Fruit fly (Drosophila melanogaster) whole organism, embryonic: ENCODE measurements around the gene bora.

Source experiments
- ATbp ChIP-seq: fragments of 200-800 bp; sonication (Bioruptor generic); optimal IDR thresholded peaks from 2 replicates; lab custom pipeline; 2017; ENCODE audit warnings: missing biosample characterization, mild to moderate bottlenecking, missing genetic modification characterization, missing genetic modification reagents
- Adf1 ChIP-seq: fragments of 200-800 bp; sonication (Bioruptor generic); IDR thresholded peaks from 2 replicates; pipeline ENCODE4 v1.3.6; 2022; ENCODE audit warnings: missing biosample characterization, missing genetic modification characterization
- Aef1 ChIP-seq: fragments of 200-800 bp; sonication (Bioruptor generic); IDR thresholded peaks from 3 replicates; pipeline ENCODE4 v1.3.6; 2022; ENCODE audit warnings: missing biosample characterization, missing genetic modification characterization
- Atf3 ChIP-seq: fragments of 200-800 bp; sonication (Bioruptor generic); optimal IDR thresholded peaks from 3 replicates; lab custom pipeline; 2016; ENCODE audit warnings: missing biosample characterization, missing genetic modification characterization
- Bgb ChIP-seq: fragments of 200-800 bp; sonication (Bioruptor generic); IDR thresholded peaks from 2 replicates; pipeline ENCODE4 v1.3.6; 2022; ENCODE audit warnings: missing biosample characterization, missing genetic modification characterization; ENCODE audit not compliant: partially characterized antibody
- CG11085 ChIP-seq: fragments of 200-800 bp; sonication (Bioruptor generic); IDR thresholded peaks from 2 replicates; pipeline ENCODE4 v1.3.6; 2022; ENCODE audit warnings: missing biosample characterization, missing genetic modification characterization
- CG14860 ChIP-seq: fragments of 200-800 bp; sonication (Bioruptor generic); IDR thresholded peaks from 3 replicates; pipeline ENCODE4 v1.3.6; 2022; ENCODE audit warnings: missing biosample characterization, missing genetic modification characterization; ENCODE audit not compliant: partially characterized antibody
- CG1602 ChIP-seq: fragments of 200-800 bp; sonication (Bioruptor generic); optimal IDR thresholded peaks from 3 replicates; lab custom pipeline; 2016; ENCODE audit warnings: missing biosample characterization, missing genetic modification characterization
- CG17186 ChIP-seq: fragments of 200-800 bp; sonication (Bioruptor generic); optimal IDR thresholded peaks from 3 replicates; lab custom pipeline; 2017; ENCODE audit warnings: missing biosample characterization, missing genetic modification reagents, missing genetic modification characterization
- CG17829 ChIP-seq: fragments of 200-800 bp; optimal IDR thresholded peaks from 2 replicates; lab custom pipeline; 2019; ENCODE audit warnings: missing biosample characterization, mild to moderate bottlenecking, missing genetic modification characterization, moderate library complexity
- CG18764 ChIP-seq: fragments of 200-800 bp; sonication (Bioruptor generic); optimal IDR thresholded peaks from 3 replicates; lab custom pipeline; 2016; ENCODE audit warnings: missing biosample characterization, missing genetic modification characterization
- CG2712 ChIP-seq: fragments of 200-800 bp; optimal IDR thresholded peaks from 3 replicates; lab custom pipeline; 2019; ENCODE audit warnings: missing biosample characterization, mild to moderate bottlenecking, missing genetic modification characterization, moderate library complexity
- CG2889 ChIP-seq: fragments of 200-800 bp; sonication (Bioruptor generic); IDR thresholded peaks from 3 replicates; pipeline ENCODE4 v1.3.6; 2022; ENCODE audit warnings: missing biosample characterization, missing genetic modification characterization
- CG31365 ChIP-seq: fragments of 200-800 bp; sonication (Bioruptor generic); optimal IDR thresholded peaks from 2 replicates; lab custom pipeline; 2018; ENCODE audit warnings: missing biosample characterization, mild to moderate bottlenecking, missing genetic modification characterization
- CG32532 ChIP-seq: fragments of 200-800 bp; sonication (Bioruptor generic); IDR thresholded peaks from 2 replicates; pipeline ENCODE4 v1.3.6; 2022; ENCODE audit warnings: missing biosample characterization, missing genetic modification characterization
- CG6254 ChIP-seq: fragments of 200-800 bp; sonication (Bioruptor generic); optimal IDR thresholded peaks from 3 replicates; lab custom pipeline; 2017; ENCODE audit warnings: mild to moderate bottlenecking, missing biosample characterization, missing genetic modification reagents, missing genetic modification characterization
- CG7357 ChIP-seq: fragments of 200-800 bp; sonication (Bioruptor generic); IDR thresholded peaks from 3 replicates; pipeline ENCODE4 v1.3.6; 2022; ENCODE audit warnings: missing biosample characterization, missing genetic modification characterization
- Deaf1 ChIP-seq: fragments of 200-800 bp; optimal IDR thresholded peaks from 3 replicates; lab custom pipeline; 2019; ENCODE audit warnings: missing biosample characterization, mild to moderate bottlenecking, missing genetic modification characterization, moderate library complexity
- Dek ChIP-seq: fragments of 200-800 bp; sonication (Bioruptor generic); optimal IDR thresholded peaks from 3 replicates; lab custom pipeline; 2019; ENCODE audit warnings: missing biosample characterization, mild to moderate bottlenecking, missing genetic modification characterization, moderate library complexity
- Drgx ChIP-seq: fragments of 200-800 bp; sonication (Bioruptor generic); IDR thresholded peaks from 2 replicates; pipeline ENCODE4 v1.3.6; 2022; ENCODE audit warnings: missing biosample characterization, missing genetic modification characterization
- Gug ChIP-seq: fragments of 200-800 bp; sonication (Bioruptor generic); IDR thresholded peaks from 4 replicates; pipeline ENCODE4 v1.3.6; 2022; ENCODE audit warnings: missing biosample characterization, missing genetic modification characterization
- HLH54F ChIP-seq: fragments of 200-800 bp; sonication (Bioruptor generic); optimal IDR thresholded peaks from 3 replicates; lab custom pipeline; 2016; ENCODE audit warnings: missing biosample characterization, missing genetic modification characterization
- HmgD ChIP-seq: fragments of 200-800 bp; sonication (Bioruptor generic); optimal IDR thresholded peaks from 3 replicates; lab custom pipeline; 2016; ENCODE audit warnings: missing biosample characterization, missing genetic modification characterization
- Hmx ChIP-seq: fragments of 200-800 bp; sonication (Bioruptor generic); optimal IDR thresholded peaks from 2 replicates; lab custom pipeline; 2016; ENCODE audit warnings: missing biosample characterization, missing genetic modification characterization
- MTF-1 ChIP-seq: fragments of 200-800 bp; sonication (Bioruptor generic); optimal IDR thresholded peaks from 2 replicates; lab custom pipeline; 2018; ENCODE audit warnings: missing biosample characterization, mild to moderate bottlenecking, missing genetic modification characterization, borderline replicate concordance
- Rfx ChIP-seq: fragments of 200-800 bp; sonication (Bioruptor generic); IDR thresholded peaks from 2 replicates; pipeline ENCODE4 v1.3.6; 2022; ENCODE audit warnings: missing biosample characterization, missing genetic modification characterization
- Scr ChIP-seq: fragments of 200-800 bp; sonication (Bioruptor generic); IDR thresholded peaks from 2 replicates; pipeline ENCODE4 v1.3.6; 2022; ENCODE audit warnings: missing biosample characterization, missing genetic modification characterization; ENCODE audit not compliant: partially characterized antibody
- Side ChIP-seq: fragments of 200-800 bp; sonication (Bioruptor generic); optimal IDR thresholded peaks from 2 replicates; lab custom pipeline; 2016; ENCODE audit warnings: missing biosample characterization, missing genetic modification characterization
- Spps ChIP-seq: fragments of 200-800 bp; sonication (Bioruptor generic); optimal IDR thresholded peaks from 2 replicates; lab custom pipeline; 2018; ENCODE audit warnings: missing biosample characterization, mild to moderate bottlenecking, missing genetic modification characterization
- Vsx1 ChIP-seq: fragments of 200-800 bp; sonication (Bioruptor generic); optimal IDR thresholded peaks from 2 replicates; lab custom pipeline; 2017; ENCODE audit warnings: missing biosample characterization, mild to moderate bottlenecking, missing genetic modification characterization, missing genetic modification reagents
- Xbp1 ChIP-seq: fragments of 200-800 bp; sonication (Bioruptor generic); optimal IDR thresholded peaks from 3 replicates; lab custom pipeline; 2016; ENCODE audit warnings: missing biosample characterization, mild to moderate bottlenecking, missing genetic modification characterization
- abd-A ChIP-seq: fragments of 200-800 bp; sonication (Bioruptor generic); optimal IDR thresholded peaks from 3 replicates; lab custom pipeline; 2019; ENCODE audit warnings: missing biosample characterization, mild to moderate bottlenecking, missing genetic modification characterization, moderate library complexity
- aop ChIP-seq: fragments of 200-800 bp; sonication (Bioruptor generic); IDR thresholded peaks from 2 replicates; pipeline ENCODE4 v1.3.6; 2022; ENCODE audit warnings: missing biosample characterization, missing genetic modification characterization
- ase ChIP-seq: fragments of 200-800 bp; sonication (Bioruptor generic); IDR thresholded peaks from 3 replicates; pipeline ENCODE4 v1.3.6; 2022; ENCODE audit warnings: missing biosample characterization, missing genetic modification characterization
- ash1 ChIP-seq: fragments of 200-800 bp; sonication (Bioruptor generic); optimal IDR thresholded peaks from 2 replicates; lab custom pipeline; 2018; ENCODE audit warnings: missing biosample characterization, mild to moderate bottlenecking, missing genetic modification characterization
- bsh ChIP-seq, 2 experiments: fragments of 200-800 bp; sonication (Bioruptor generic); optimal IDR thresholded peaks; 2 replicates each; lab custom pipeline; 2017 to 2018; ENCODE audit warnings: mild to moderate bottlenecking in 2 of 2, missing biosample characterization in 2 of 2, missing genetic modification characterization in 2 of 2, moderate library complexity in 1 of 2
- cas ChIP-seq: fragments of 200-800 bp; sonication (Bioruptor generic); IDR thresholded peaks from 2 replicates; pipeline ENCODE4 v1.3.6; 2022; ENCODE audit warnings: missing biosample characterization, missing genetic modification characterization
- cwo ChIP-seq: fragments of 200-800 bp; sonication (Bioruptor generic); optimal IDR thresholded peaks from 3 replicates; lab custom pipeline; 2017; ENCODE audit warnings: missing biosample characterization, missing genetic modification characterization, mild to moderate bottlenecking, moderate library complexity, missing genetic modification reagents
- dmrt99B ChIP-seq: fragments of 200-800 bp; sonication (Bioruptor generic); optimal IDR thresholded peaks from 2 replicates; lab custom pipeline; 2018; ENCODE audit warnings: missing biosample characterization, mild to moderate bottlenecking, missing genetic modification characterization, moderate library complexity
- lmd ChIP-seq: fragments of 200-800 bp; sonication (Bioruptor generic); IDR thresholded peaks from 2 replicates; pipeline ENCODE4 v1.3.6; 2022; ENCODE audit warnings: missing biosample characterization, missing genetic modification characterization
- lov ChIP-seq, 2 experiments: fragments of 200-800 bp in 1 of 2; fragments of >200 bp in 1 of 2; sonication (Bioruptor generic) in 1 of 2; IDR thresholded peaks in 1 of 2; optimal IDR thresholded peaks in 1 of 2; 2 replicates in 1 of 2; 3 replicates in 1 of 2; pipeline versions ENCODE4 v1.3.6 to Lab custom; 2017 to 2022; ENCODE audit warnings: missing biosample characterization in 1 of 2, missing genetic modification characterization in 1 of 2
- nmo ChIP-seq: fragments of 200-800 bp; sonication (Bioruptor generic); optimal IDR thresholded peaks from 2 replicates; lab custom pipeline; 2018; ENCODE audit warnings: missing biosample characterization, mild to moderate bottlenecking, missing genetic modification characterization, moderate library complexity
- odd ChIP-seq: fragments of 200-800 bp; sonication (Bioruptor generic); optimal IDR thresholded peaks from 2 replicates; lab custom pipeline; 2017; ENCODE audit warnings: missing biosample characterization, mild to moderate bottlenecking, missing genetic modification characterization
- onecut ChIP-seq: fragments of 200-800 bp; sonication (Bioruptor generic); IDR thresholded peaks from 2 replicates; pipeline ENCODE4 v1.3.6; 2022; ENCODE audit warnings: missing biosample characterization, missing genetic modification characterization
- prd ChIP-seq, 3 experiments: fragments of >200 bp in 2 of 3; fragments of 200-800 bp in 1 of 3; sonication (Bioruptor generic) in 1 of 3; optimal IDR thresholded peaks in 2 of 3; IDR thresholded peaks in 1 of 3; 2 replicates in 2 of 3; 3 replicates in 1 of 3; pipeline versions ENCODE4 v1.3.6 to Lab custom; 2017 to 2022; ENCODE audit warnings: missing biosample characterization in 1 of 3, missing genetic modification characterization in 1 of 3
- row ChIP-seq: fragments of 200-800 bp; sonication (Bioruptor generic); IDR thresholded peaks from 3 replicates; pipeline ENCODE4 v1.3.6; 2022; ENCODE audit warnings: missing biosample characterization, missing genetic modification characterization
- salm ChIP-seq: fragments of 200-800 bp; sonication (Bioruptor generic); optimal IDR thresholded peaks from 2 replicates; lab custom pipeline; 2018; ENCODE audit warnings: missing biosample characterization, mild to moderate bottlenecking, missing genetic modification characterization
- sim ChIP-seq: fragments of 200-800 bp; sonication (Bioruptor generic); IDR thresholded peaks from 2 replicates; pipeline ENCODE4 v1.3.6; 2022; ENCODE audit warnings: missing biosample characterization, missing genetic modification characterization
- unpg ChIP-seq: fragments of 200-800 bp; sonication (Bioruptor generic); optimal IDR thresholded peaks from 3 replicates; lab custom pipeline; 2018; ENCODE audit warnings: missing biosample characterization, mild to moderate bottlenecking, missing genetic modification characterization, moderate library complexity
- zfh2 ChIP-seq: fragments of 200-800 bp; sonication (Bioruptor generic); optimal IDR thresholded peaks from 2 replicates; lab custom pipeline; 2016; ENCODE audit warnings: missing biosample characterization, missing genetic modification characterization

bora gene

DNA sequence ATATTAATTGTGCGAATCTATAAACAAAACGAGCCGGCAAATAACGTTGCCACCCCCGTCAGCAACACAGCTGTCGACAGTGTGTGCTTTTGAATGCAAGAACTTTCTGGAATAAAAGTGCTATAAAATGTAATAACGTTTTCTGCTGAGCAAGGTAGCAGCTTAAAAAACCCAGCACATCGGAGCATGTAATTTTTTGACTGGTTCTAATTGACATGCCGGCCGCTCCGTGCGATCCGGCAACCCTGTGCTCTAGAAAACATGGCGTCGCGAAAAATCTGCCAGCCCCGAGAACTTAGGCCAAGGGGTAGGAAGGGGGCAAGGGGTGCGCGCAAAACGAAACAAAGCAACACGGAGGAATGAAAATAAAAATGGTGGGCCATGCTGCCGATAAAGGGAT, 49.7 kb downstream of the bora start (continued):
- no peak for TF ChIP-seq ATbp (GFP tag; lab: Kevin White, UChicago)
- TF ChIP-seq Aef1 (GFP tag; lab: Robert Waterston, UW), result no peak
- no peak for TF ChIP-seq Gug (GFP tag; lab: Robert Waterston, UW)
- TF ChIP-seq unpg, result peak; percentile 16
- no peak for TF ChIP-seq ase
- TF ChIP-seq cwo (GFP tag; lab: Kevin White, UChicago), result no peak
- TF ChIP-seq CG11085 (GFP tag; lab: Robert Waterston, UW), result no peak
- no peak for TF ChIP-seq CG2889 (GFP tag; lab: Robert Waterston, UW)
- TF ChIP-seq prd (optimal IDR thresholded peaks at IDR 0.05; lab: Kevin White, UChicago), result no peak
- peak; percentile 6; the same call in 1 of the 3 replicates for TF ChIP-seq prd (GFP tag; IDR thresholded peaks at IDR 0.05; lab: Robert Waterston, UW)
- no peak for TF ChIP-seq Hmx (GFP tag; lab: Kevin White, UChicago)
- TF ChIP-seq CG1602, result no peak
- no peak for TF ChIP-seq ash1 (GFP tag; lab: Kevin White, UChicago)
- TF ChIP-seq Bgb (GFP tag; lab: Robert Waterston, UW), result peak; percentile 57
- TF ChIP-seq onecut, result no peak
- TF ChIP-seq CG2712 (tag; lab: Kevin White, UChicago), result peak; percentile 17
- no peak for TF ChIP-seq bsh (GFP tag; optimal IDR thresholded peaks at IDR 0.05; lab: Kevin White, UChicago)
- TF ChIP-seq CG17829 (tag; lab: Kevin White, UChicago), result no peak
- TF ChIP-seq dmrt99B (tag; lab: Kevin White, UChicago), result no peak
- TF ChIP-seq abd-A (tag; lab: Kevin White, UChicago), result no peak
- peak; percentile 36; the same call in 1 of the 2 replicates for TF ChIP-seq Drgx (GFP tag; lab: Robert Waterston, UW)
- no peak for TF ChIP-seq Atf3
- peak; percentile 31 for TF ChIP-seq HLH54F (GFP tag; lab: Kevin White, UChicago)
- TF ChIP-seq Side (GFP tag; lab: Kevin White, UChicago), result no peak
- no peak for TF ChIP-seq Dek
- TF ChIP-seq Adf1, result peak; percentile 56
- no peak for TF ChIP-seq HmgD
- no peak for TF ChIP-seq lmd (GFP tag; lab: Robert Waterston, UW)
- no peak for TF ChIP-seq MTF-1 (GFP tag; lab: Kevin White, UChicago)
- TF ChIP-seq CG31365 (tag; lab: Kevin White, UChicago), result no peak
- TF ChIP-seq CG17186, result no peak
- TF ChIP-seq row (GFP tag; lab: Robert Waterston, UW), result peak; percentile 46; the same call in 2 of the 3 replicates
- TF ChIP-seq CG18764 (GFP tag; lab: Kevin White, UChicago), result no peak
- no peak for TF ChIP-seq Spps
- no peak for TF ChIP-seq odd (GFP tag; lab: Kevin White, UChicago)
- peak; percentile 24; the same call in 1 of the 2 replicates for TF ChIP-seq Scr (GFP tag; lab: Robert Waterston, UW)
- TF ChIP-seq Deaf1 (tag; lab: Kevin White, UChicago), result no peak
- TF ChIP-seq CG6254, result no peak
- TF ChIP-seq sim (GFP tag; lab: Robert Waterston, UW), result no peak
- no peak for TF ChIP-seq aop (GFP tag; lab: Robert Waterston, UW)
- no peak for TF ChIP-seq cas (GFP tag; lab: Robert Waterston, UW)
- TF ChIP-seq Rfx (GFP tag; lab: Robert Waterston, UW), result peak; percentile 63
- TF ChIP-seq Xbp1 (GFP tag; lab: Kevin White, UChicago), result peak; percentile 19
- TF ChIP-seq CG14860 (GFP tag; lab: Robert Waterston, UW), result no peak
- TF ChIP-seq zfh2, result peak; percentile 49
- peak; percentile 9 for TF ChIP-seq nmo (GFP tag; lab: Kevin White, UChicago)
- TF ChIP-seq CG7357, result no peak
- no peak for TF ChIP-seq salm (tag; lab: Kevin White, UChicago)
- no peak for TF ChIP-seq Vsx1 (GFP tag; lab: Kevin White, UChicago)
- peak; percentile 42; the same call in 1 of the 2 replicates for TF ChIP-seq CG32532 (GFP tag; lab: Robert Waterston, UW)
- TF ChIP-seq lov (optimal IDR thresholded peaks at IDR 0.05; lab: Kevin White, UChicago), result no peak
- no peak for TF ChIP-seq lov (GFP tag; IDR thresholded peaks at IDR 0.05; lab: Robert Waterston, UW)
